Fruit fly (Drosophila melanogaster) whole organism, wandering third instar larva: Measurements from ENCODE around the gene CG6149.

Experiments
- CG9705 ChIP-seq: fragments of 200-800 bp; sonication (Bioruptor generic); optimal IDR thresholded peaks from 2 replicates; lab custom pipeline; 2018; ENCODE audit warnings: missing biosample characterization, mild to moderate bottlenecking, missing genetic modification characterization
- CrebA ChIP-seq: fragments of 200-800 bp; sonication (Bioruptor generic); optimal IDR thresholded peaks from 2 replicates; lab custom pipeline; 2016; ENCODE audit warnings: missing biosample characterization, mild to moderate bottlenecking, missing genetic modification characterization, borderline replicate concordance
- Dfd ChIP-seq: fragments of >200 bp; optimal IDR thresholded peaks from 2 replicates; lab custom pipeline; 2017; ENCODE audit warnings: missing biosample characterization, missing genetic modification characterization
- Hnf4 ChIP-seq: fragments of 200-800 bp; sonication (Bioruptor generic); optimal IDR thresholded peaks from 2 replicates; lab custom pipeline; 2016; ENCODE audit warnings: missing biosample characterization, mild to moderate bottlenecking, missing genetic modification characterization
- Hr78 ChIP-seq: fragments of >200 bp; optimal IDR thresholded peaks from 2 replicates; lab custom pipeline; 2017; ENCODE audit warnings: missing biosample characterization, missing genetic modification characterization
- Hr83 ChIP-seq: fragments of 200-300 bp; sonication (Bioruptor generic); optimal IDR thresholded peaks from 2 replicates; lab custom pipeline; 2016; ENCODE audit warnings: missing biosample characterization, mild to moderate bottlenecking, missing genetic modification characterization, moderate library complexity; ENCODE audit not compliant: poor library complexity, severe bottlenecking
- Mio ChIP-seq: sonication (Bioruptor generic); optimal IDR thresholded peaks from 2 replicates; lab custom pipeline; 2016; ENCODE audit warnings: missing biosample characterization, missing genetic modification characterization
- Myc ChIP-seq: fragments of >200 bp; optimal IDR thresholded peaks from 2 replicates; lab custom pipeline; 2017
- OdsH ChIP-seq: fragments of 200-800 bp; sonication (Bioruptor generic); optimal IDR thresholded peaks from 2 replicates; lab custom pipeline; 2016; ENCODE audit warnings: missing biosample characterization, mild to moderate bottlenecking, missing genetic modification characterization
- Rel ChIP-seq, 2 experiments: fragments of 200-800 bp; sonication (Bioruptor generic) in 1 of 2; optimal IDR thresholded peaks; 2 replicates in 1 of 2; 3 replicates in 1 of 2; lab custom pipeline; 2016 to 2019; ENCODE audit warnings: mild to moderate bottlenecking in 2 of 2, missing biosample characterization in 2 of 2, missing genetic modification characterization in 2 of 2, moderate library complexity in 1 of 2
- Vsx2 ChIP-seq: fragments of 200-300, 225-300 bp; sonication (Bioruptor generic); optimal IDR thresholded peaks from 2 replicates; lab custom pipeline; 2018; ENCODE audit warnings: missing biosample characterization, missing genetic modification characterization; ENCODE audit not compliant: partially characterized antibody
- br ChIP-seq: fragments of 200-800 bp; sonication (Bioruptor generic); optimal IDR thresholded peaks from 2 replicates; lab custom pipeline; 2016; ENCODE audit warnings: missing biosample characterization, missing genetic modification characterization
- dl ChIP-seq, 2 experiments: fragments of 175-275, 200-275 bp in 1 of 2; fragments of 200-275 bp in 1 of 2; sonication (Bioruptor generic); optimal IDR thresholded peaks; lab custom pipeline; 2018; ENCODE audit warnings: mild to moderate bottlenecking in 2 of 2, missing biosample characterization in 2 of 2, missing genetic modification characterization in 2 of 2, moderate library complexity in 2 of 2; ENCODE audit not compliant: partially characterized antibody in 2 of 2, insufficient read depth in 1 of 2
- dsf ChIP-seq: sonication (Bioruptor generic); optimal IDR thresholded peaks from 2 replicates; lab custom pipeline; 2016; ENCODE audit warnings: missing biosample characterization, missing genetic modification characterization, borderline replicate concordance
- ey ChIP-seq: fragments of 200-800 bp; sonication (Bioruptor generic); optimal IDR thresholded peaks from 2 replicates; lab custom pipeline; 2016; ENCODE audit warnings: missing biosample characterization, missing genetic modification characterization
- foxo ChIP-seq, 2 experiments: fragments of 200-800 bp; sonication (Bioruptor generic); optimal IDR thresholded peaks; 2 replicates in 1 of 2; 3 replicates in 1 of 2; lab custom pipeline; 2016 to 2017; ENCODE audit warnings: missing biosample characterization in 2 of 2, missing genetic modification characterization in 2 of 2
- fru ChIP-seq: fragments of 200-800 bp; sonication (Bioruptor generic); optimal IDR thresholded peaks from 3 replicates; lab custom pipeline; 2016; ENCODE audit warnings: missing biosample characterization, mild to moderate bottlenecking, missing genetic modification characterization
- h ChIP-seq: fragments of 200-800 bp; sonication (Bioruptor generic); optimal IDR thresholded peaks from 3 replicates; lab custom pipeline; 2016; ENCODE audit warnings: missing biosample characterization, mild to moderate bottlenecking, missing genetic modification characterization
- jim ChIP-seq: fragments of 175-275, 200-325 bp; sonication (Bioruptor generic); optimal IDR thresholded peaks from 2 replicates; lab custom pipeline; 2016; ENCODE audit warnings: missing biosample characterization, mild to moderate bottlenecking, missing genetic modification characterization
- lola ChIP-seq: fragments of >200 bp; optimal IDR thresholded peaks from 2 replicates; lab custom pipeline; 2017; ENCODE audit warnings: missing biosample characterization, missing genetic modification characterization
- pan ChIP-seq: fragments of >200 bp; optimal IDR thresholded peaks from 2 replicates; lab custom pipeline; 2017
- psq ChIP-seq: fragments of 200-800 bp; sonication (Bioruptor generic); optimal IDR thresholded peaks from 3 replicates; lab custom pipeline; 2017; ENCODE audit warnings: missing biosample characterization, mild to moderate bottlenecking, missing genetic modification characterization, moderate library complexity
- rgr ChIP-seq: fragments of 200-800 bp; sonication (Bioruptor generic); optimal IDR thresholded peaks from 3 replicates; lab custom pipeline; 2016; ENCODE audit warnings: missing biosample characterization, mild to moderate bottlenecking, missing genetic modification characterization
- sage ChIP-seq: fragments of 200-800 bp; sonication (Bioruptor generic); optimal IDR thresholded peaks from 2 replicates; lab custom pipeline; 2016; ENCODE audit warnings: missing biosample characterization, mild to moderate bottlenecking, missing genetic modification characterization
- sv ChIP-seq: fragments of 200-800 bp; sonication (Bioruptor generic); optimal IDR thresholded peaks from 3 replicates; lab custom pipeline; 2016; ENCODE audit warnings: missing biosample characterization, missing genetic modification characterization
- usp ChIP-seq: fragments of >200 bp; optimal IDR thresholded peaks from 2 replicates; lab custom pipeline; 2017; ENCODE audit warnings: missing biosample characterization, missing genetic modification characterization
- woc ChIP-seq: sonication (Bioruptor generic); optimal IDR thresholded peaks from 2 replicates; lab custom pipeline; 2016; ENCODE audit warnings: missing biosample characterization, mild to moderate bottlenecking, missing genetic modification characterization

Gene CG6149

dm6 chr3L:11421905-11422304 lies 13.4 kb downstream of the CG6149 start:
- peak; percentile 15 for TF ChIP-seq Vsx2 (GFP tag; lab: Kevin White, UChicago)
- TF ChIP-seq woc = no peak

dm6 chr3L:11420976-11421375 lies 14.3 kb downstream of the CG6149 start:
- TF ChIP-seq sage (GFP tag; lab: Kevin White, UChicago) (no peak), Hr83 (GFP tag; lab: Kevin White, UChicago) (no peak), sv (GFP tag; lab: Kevin White, UChicago) (no peak), Rel (GFP tag; optimal IDR thresholded peaks at IDR 0.05; lab: Kevin White, UChicago) (no peak), Rel (tag; optimal IDR thresholded peaks at IDR 0.05; lab: Kevin White, UChicago) (no peak), Vsx2 (GFP tag; lab: Kevin White, UChicago) (no peak), Hnf4 (GFP tag; lab: Kevin White, UChicago) (no peak), pan (no peak), lola (GFP tag; lab: Kevin White, UChicago) (no peak)

DNA sequence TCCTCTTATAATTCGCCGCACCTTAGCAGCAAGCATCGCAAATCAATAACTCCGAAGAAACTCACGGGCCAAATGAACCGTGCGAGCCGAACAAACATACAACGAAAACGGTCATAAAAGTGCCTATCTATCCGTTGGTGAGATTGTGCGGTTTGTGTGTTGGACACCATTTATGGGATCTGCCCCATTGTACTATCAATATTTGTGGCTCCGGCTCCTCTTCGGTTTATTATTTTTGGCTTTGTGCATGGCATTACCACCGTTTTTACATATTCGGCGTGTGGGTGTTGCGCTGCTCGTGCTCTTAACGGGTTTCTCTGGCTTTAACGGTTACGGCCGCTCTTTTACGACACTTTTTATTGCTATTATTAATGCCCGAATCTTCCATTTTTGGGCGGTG lies 15.9 kb downstream of the CG6149 start:
- TF ChIP-seq psq (GFP tag; lab: Kevin White, UChicago) (no peak), dl (GFP tag; optimal IDR thresholded peaks at IDR 0.05; lab: Kevin White, UChicago; ENCODE audit: insufficient read depth in 1 of 2, partially characterized antibody in 2 of 2) (no peak), Hnf4 (GFP tag; lab: Kevin White, UChicago) (no peak), lola (GFP tag; lab: Kevin White, UChicago) (no peak), Hr83 (GFP tag; lab: Kevin White, UChicago) (no peak), Mio (GFP tag; lab: Kevin White, UChicago) (no peak), usp (GFP tag; lab: Kevin White, UChicago) (no peak), CrebA (GFP tag; lab: Kevin White, UChicago) (no peak), foxo (GFP tag; optimal IDR thresholded peaks at IDR 0.05; lab: Kevin White, UChicago) (no peak), CG9705 (GFP tag; lab: Kevin White, UChicago) (no peak), Vsx2 (GFP tag; lab: Kevin White, UChicago) (no peak), Dfd (no peak)

- TF ChIP-seq Hr78 (GFP tag; lab: Kevin White, UChicago) (no peak), ey (no peak), usp (GFP tag; lab: Kevin White, UChicago) (no peak), sv (GFP tag; lab: Kevin White, UChicago) (peak; percentile 52), CrebA (GFP tag; lab: Kevin White, UChicago) (no peak), Myc (lab: Kevin White, UChicago) (no peak), br (GFP tag; lab: Kevin White, UChicago) (no peak)
These were observed 17.1 kb downstream of the CG6149 start for dm6 chr3L:11418041-11418674.

dm6 chr3L:11417273-11418040 lies 17.8 kb downstream of the CG6149 start:
- peak; percentile 16 for TF ChIP-seq rgr (GFP tag; lab: Kevin White, UChicago)
- TF ChIP-seq Myc (lab: Kevin White, UChicago) = no peak
- peak; percentile 53 for TF ChIP-seq sv (GFP tag; lab: Kevin White, UChicago)

DNA sequence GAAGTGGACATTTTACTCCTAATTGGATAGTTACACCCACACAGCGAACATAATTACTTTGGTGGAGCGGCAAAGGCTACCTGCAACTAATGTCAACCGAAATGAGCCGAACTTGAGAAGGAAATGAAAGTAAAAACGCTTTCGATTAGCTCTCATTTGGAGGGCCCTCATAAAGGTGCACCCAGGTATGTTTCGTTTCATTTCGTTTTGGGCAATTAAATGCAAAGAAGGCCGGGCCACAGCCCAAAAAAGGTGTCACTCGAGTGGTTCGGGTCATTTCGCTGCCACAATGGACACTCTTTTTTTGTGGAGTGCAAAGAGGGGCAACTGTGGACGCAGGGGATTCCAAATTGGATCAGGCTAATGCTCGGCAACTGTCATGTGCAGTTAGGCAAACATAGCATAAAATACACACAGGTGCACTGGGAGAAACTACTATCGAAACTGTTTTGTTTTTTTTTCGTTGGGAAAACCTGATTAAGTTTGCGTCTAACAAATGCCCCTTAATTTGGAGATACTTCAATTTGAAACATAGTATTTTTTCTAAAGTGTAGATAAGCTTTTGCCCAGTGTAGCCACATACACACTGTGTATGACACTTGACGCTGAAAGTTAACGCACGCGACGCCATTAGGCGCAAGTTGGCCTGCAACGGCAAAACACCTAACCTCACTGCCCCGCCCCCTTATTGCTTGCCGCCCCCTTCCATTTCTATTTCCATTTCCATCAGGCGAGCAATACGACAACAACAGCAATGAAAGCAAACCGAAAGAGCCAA lies 18.6 kb downstream of the CG6149 start:
- TF ChIP-seq dsf (GFP tag; lab: Kevin White, UChicago) (no peak), jim (GFP tag; lab: Kevin White, UChicago) (no peak), fru (GFP tag; lab: Kevin White, UChicago) (no peak), Rel (GFP tag; optimal IDR thresholded peaks at IDR 0.05; lab: Kevin White, UChicago) (no peak), Rel (tag; optimal IDR thresholded peaks at IDR 0.05; lab: Kevin White, UChicago) (no peak), Vsx2 (GFP tag; lab: Kevin White, UChicago) (no peak), h (GFP tag; lab: Kevin White, UChicago) (no peak), sv (GFP tag; lab: Kevin White, UChicago) (peak; percentile 72), OdsH (GFP tag; lab: Kevin White, UChicago) (no peak), foxo (GFP tag; optimal IDR thresholded peaks at IDR 0.05; lab: Kevin White, UChicago) (peak in 1 of 2 experiments; percentile 12)
